Fruit fly (Drosophila melanogaster) whole organism, embryonic: ENCODE results near the gene CG34269.
A peak's percentile ranks its signal among the peaks of the same experiment; 100 is the strongest.

Experiments
- ATbp ChIP-seq: fragments of 200-800 bp; sonication (Bioruptor generic); optimal IDR thresholded peaks from 2 replicates; lab custom pipeline; 2017; ENCODE audit warnings: missing biosample characterization, mild to moderate bottlenecking, missing genetic modification characterization, missing genetic modification reagents
- Blimp-1 ChIP-seq: fragments of 200-800 bp; sonication (Bioruptor generic); optimal IDR thresholded peaks from 3 replicates; lab custom pipeline; 2018; ENCODE audit warnings: missing biosample characterization, missing genetic modification characterization, mild to moderate bottlenecking, moderate library complexity, missing genetic modification reagents
- CG10543 ChIP-seq: fragments of 200-800 bp; sonication (Bioruptor generic); optimal IDR thresholded peaks from 3 replicates; lab custom pipeline; 2017; ENCODE audit warnings: missing biosample characterization, mild to moderate bottlenecking, missing genetic modification characterization, moderate library complexity
- CG10959 ChIP-seq: fragments of 200-800 bp; sonication (Bioruptor generic); IDR thresholded peaks from 2 replicates; pipeline ENCODE4 v1.3.6; 2022; ENCODE audit warnings: missing biosample characterization, missing genetic modification characterization
- CG11695 ChIP-seq: fragments of 200-800 bp; sonication (Bioruptor generic); IDR thresholded peaks from 3 replicates; pipeline ENCODE4 v1.3.6; 2022; ENCODE audit warnings: missing biosample characterization, missing genetic modification characterization
- CG12236 ChIP-seq: fragments of 200-800 bp; sonication (Bioruptor generic); optimal IDR thresholded peaks from 2 replicates; lab custom pipeline; 2016; ENCODE audit warnings: missing biosample characterization, missing genetic modification characterization
- CG12942 ChIP-seq: fragments of 200-800 bp; sonication (Bioruptor generic); optimal IDR thresholded peaks from 3 replicates; lab custom pipeline; 2016; ENCODE audit warnings: missing biosample characterization, missing genetic modification characterization
- CG15011 ChIP-seq: fragments of 200-800 bp; sonication (Bioruptor generic); optimal IDR thresholded peaks from 3 replicates; lab custom pipeline; 2018; ENCODE audit warnings: missing biosample characterization, mild to moderate bottlenecking, missing genetic modification characterization
- CG1603 ChIP-seq: fragments of 200-800 bp; sonication (Bioruptor generic); optimal IDR thresholded peaks from 2 replicates; lab custom pipeline; 2019; ENCODE audit warnings: missing biosample characterization, mild to moderate bottlenecking, missing genetic modification characterization, moderate library complexity
- CG16813 ChIP-seq: fragments of 200-800 bp; sonication (Bioruptor generic); IDR thresholded peaks from 3 replicates; pipeline ENCODE4 v1.3.6; 2022; ENCODE audit warnings: missing biosample characterization, missing genetic modification characterization; ENCODE audit not compliant: partially characterized antibody
- CG17186 ChIP-seq: fragments of 200-800 bp; sonication (Bioruptor generic); optimal IDR thresholded peaks from 3 replicates; lab custom pipeline; 2017; ENCODE audit warnings: missing biosample characterization, missing genetic modification reagents, missing genetic modification characterization
- CG17612 ChIP-seq: fragments of 200-800 bp; sonication (Bioruptor generic); IDR thresholded peaks from 2 replicates; pipeline ENCODE4 v1.3.6; 2022; ENCODE audit warnings: missing biosample characterization, missing genetic modification characterization
- CG18262 ChIP-seq: fragments of 200-800 bp; optimal IDR thresholded peaks from 3 replicates; lab custom pipeline; 2019; ENCODE audit warnings: missing biosample characterization, mild to moderate bottlenecking, missing genetic modification characterization, moderate library complexity
- CG18599 ChIP-seq: fragments of 200-800 bp; sonication (Bioruptor generic); optimal IDR thresholded peaks from 3 replicates; lab custom pipeline; 2017; ENCODE audit warnings: missing biosample characterization, missing genetic modification characterization, mild to moderate bottlenecking, moderate library complexity, missing genetic modification reagents
- CG2120 ChIP-seq: fragments of 200-800 bp; sonication (Bioruptor generic); optimal IDR thresholded peaks from 3 replicates; lab custom pipeline; 2016; ENCODE audit warnings: missing biosample characterization, missing genetic modification characterization
- CG31224 ChIP-seq: fragments of 200-800 bp; sonication (Bioruptor generic); IDR thresholded peaks from 2 replicates; pipeline ENCODE4 v1.3.6; 2022; ENCODE audit warnings: missing biosample characterization, missing genetic modification characterization
- CG5180 ChIP-seq: fragments of 200-800 bp; sonication (Bioruptor generic); optimal IDR thresholded peaks from 3 replicates; lab custom pipeline; 2017; ENCODE audit warnings: missing biosample characterization, missing genetic modification characterization, mild to moderate bottlenecking, moderate library complexity, missing genetic modification reagents
- CG7271 ChIP-seq: fragments of 200-800 bp; sonication (Bioruptor generic); optimal IDR thresholded peaks from 2 replicates; lab custom pipeline; 2018; ENCODE audit warnings: missing biosample characterization, mild to moderate bottlenecking, missing genetic modification characterization, moderate library complexity
- CG7745 ChIP-seq: fragments of 200-800 bp; sonication (Bioruptor generic); optimal IDR thresholded peaks from 2 replicates; lab custom pipeline; 2018; ENCODE audit warnings: missing biosample characterization, mild to moderate bottlenecking, missing genetic modification characterization, moderate library complexity
- CG9797 ChIP-seq: fragments of 200-800 bp; sonication (Bioruptor generic); optimal IDR thresholded peaks from 3 replicates; lab custom pipeline; 2018; ENCODE audit warnings: missing biosample characterization, mild to moderate bottlenecking, missing genetic modification characterization
- CG9817 ChIP-seq: fragments of 200-800 bp; sonication (Bioruptor generic); optimal IDR thresholded peaks from 2 replicates; lab custom pipeline; 2018; ENCODE audit warnings: missing biosample characterization, mild to moderate bottlenecking, missing genetic modification characterization, moderate library complexity
- Dfd ChIP-seq, 2 experiments: fragments of >200 bp; optimal IDR thresholded peaks; 2 replicates each; lab custom pipeline; 2017; ENCODE audit warnings: missing biosample characterization in 2 of 2, missing genetic modification characterization in 2 of 2
- H2.0 ChIP-seq: fragments of 200-800 bp; sonication (Bioruptor generic); IDR thresholded peaks from 2 replicates; pipeline ENCODE4 v1.3.6; 2022; ENCODE audit warnings: missing biosample characterization, missing genetic modification characterization
- HLH3B ChIP-seq: fragments of 200-800 bp; sonication (Bioruptor generic); IDR thresholded peaks from 2 replicates; pipeline ENCODE4 v1.3.6; 2022; ENCODE audit warnings: missing biosample characterization, missing genetic modification characterization
- HmgD ChIP-seq: fragments of 200-800 bp; sonication (Bioruptor generic); optimal IDR thresholded peaks from 3 replicates; lab custom pipeline; 2016; ENCODE audit warnings: missing biosample characterization, missing genetic modification characterization
- MESR4 ChIP-seq: fragments of 200-800 bp; sonication (Bioruptor generic); optimal IDR thresholded peaks from 2 replicates; lab custom pipeline; 2018; ENCODE audit warnings: missing biosample characterization, mild to moderate bottlenecking, missing genetic modification characterization, moderate library complexity
- Nf-YB ChIP-seq: fragments of 200-800 bp; sonication (Bioruptor generic); optimal IDR thresholded peaks from 3 replicates; lab custom pipeline; 2019; ENCODE audit warnings: missing biosample characterization, mild to moderate bottlenecking, missing genetic modification characterization, moderate library complexity
- Ptx1 ChIP-seq: fragments of 200-800 bp; sonication (Bioruptor generic); IDR thresholded peaks from 2 replicates; pipeline ENCODE4 v1.3.6; 2022; ENCODE audit warnings: missing biosample characterization, missing genetic modification characterization
- Ravus ChIP-seq: fragments of 200-800 bp; sonication (Bioruptor generic); IDR thresholded peaks from 2 replicates; pipeline ENCODE4 v1.3.6; 2022; ENCODE audit warnings: missing biosample characterization, missing genetic modification characterization
- Vsx1 ChIP-seq: fragments of 200-800 bp; sonication (Bioruptor generic); optimal IDR thresholded peaks from 2 replicates; lab custom pipeline; 2017; ENCODE audit warnings: missing biosample characterization, mild to moderate bottlenecking, missing genetic modification characterization, missing genetic modification reagents
- amos ChIP-seq: fragments of 200-800 bp; sonication (Bioruptor generic); IDR thresholded peaks from 2 replicates; pipeline ENCODE4 v1.3.6; 2022; ENCODE audit warnings: missing biosample characterization, missing genetic modification characterization; ENCODE audit not compliant: partially characterized antibody
- bab2 ChIP-seq: fragments of 200-800 bp; sonication (Bioruptor generic); optimal IDR thresholded peaks from 2 replicates; lab custom pipeline; 2016; ENCODE audit warnings: missing biosample characterization, missing genetic modification characterization
- bowl ChIP-seq: fragments of 200-800 bp; sonication (Bioruptor generic); IDR thresholded peaks from 2 replicates; pipeline ENCODE4 v1.3.6; 2022; ENCODE audit warnings: missing biosample characterization, missing genetic modification characterization
- cwo ChIP-seq: fragments of 200-800 bp; sonication (Bioruptor generic); optimal IDR thresholded peaks from 3 replicates; lab custom pipeline; 2017; ENCODE audit warnings: missing biosample characterization, missing genetic modification characterization, mild to moderate bottlenecking, moderate library complexity, missing genetic modification reagents
- dimm ChIP-seq: fragments of 200-800 bp; sonication (Bioruptor generic); IDR thresholded peaks from 2 replicates; pipeline ENCODE4 v1.3.6; 2022; ENCODE audit warnings: missing biosample characterization, missing genetic modification characterization
- disco-r ChIP-seq: fragments of 200-800 bp; sonication (Bioruptor generic); optimal IDR thresholded peaks from 2 replicates; lab custom pipeline; 2016; ENCODE audit warnings: missing biosample characterization, missing genetic modification characterization
- dysf ChIP-seq: fragments of 200-800 bp; sonication (Bioruptor generic); IDR thresholded peaks from 3 replicates; pipeline ENCODE4 v1.3.6; 2022; ENCODE audit warnings: missing biosample characterization, missing genetic modification characterization
- en ChIP-seq: fragments of 200-800 bp; sonication (Bioruptor generic); optimal IDR thresholded peaks from 2 replicates; lab custom pipeline; 2016; ENCODE audit warnings: missing biosample characterization, missing genetic modification characterization
- grau ChIP-seq: fragments of 200-800 bp; optimal IDR thresholded peaks from 3 replicates; lab custom pipeline; 2019; ENCODE audit warnings: missing biosample characterization, mild to moderate bottlenecking, missing genetic modification characterization, moderate library complexity
- jing ChIP-seq: fragments of 200-800 bp; sonication (Bioruptor generic); optimal IDR thresholded peaks from 2 replicates; lab custom pipeline; 2018; ENCODE audit warnings: missing biosample characterization, mild to moderate bottlenecking, missing genetic modification characterization
- mirr ChIP-seq: fragments of 200-800 bp; sonication (Bioruptor generic); optimal IDR thresholded peaks from 3 replicates; lab custom pipeline; 2018; ENCODE audit warnings: missing biosample characterization, mild to moderate bottlenecking, missing genetic modification characterization
- nmo ChIP-seq: fragments of 200-800 bp; sonication (Bioruptor generic); optimal IDR thresholded peaks from 2 replicates; lab custom pipeline; 2018; ENCODE audit warnings: missing biosample characterization, mild to moderate bottlenecking, missing genetic modification characterization, moderate library complexity
- org-1 ChIP-seq: fragments of 200-800 bp; sonication (Bioruptor generic); optimal IDR thresholded peaks from 2 replicates; lab custom pipeline; 2017; ENCODE audit warnings: missing biosample characterization, missing genetic modification characterization
- ro ChIP-seq: fragments of 200-800 bp; sonication (Bioruptor generic); IDR thresholded peaks from 2 replicates; pipeline ENCODE4 v1.3.6; 2022; ENCODE audit warnings: missing biosample characterization, missing genetic modification characterization
- row ChIP-seq: fragments of 200-800 bp; sonication (Bioruptor generic); IDR thresholded peaks from 3 replicates; pipeline ENCODE4 v1.3.6; 2022; ENCODE audit warnings: missing biosample characterization, missing genetic modification characterization
- sqz ChIP-seq: fragments of 200-800 bp; sonication (Bioruptor generic); optimal IDR thresholded peaks from 3 replicates; lab custom pipeline; 2018; ENCODE audit warnings: missing biosample characterization, mild to moderate bottlenecking, missing genetic modification characterization
- ttk ChIP-seq: fragments of 200-800 bp; sonication (Bioruptor generic); IDR thresholded peaks from 2 replicates; pipeline ENCODE4 v2.1.2; 2022; ENCODE audit warnings: missing biosample characterization, missing genetic modification characterization
- wek ChIP-seq: fragments of 200-800 bp; sonication (Bioruptor generic); optimal IDR thresholded peaks from 3 replicates; lab custom pipeline; 2018; ENCODE audit warnings: missing biosample characterization, mild to moderate bottlenecking, missing genetic modification characterization, moderate library complexity
- zfh1 ChIP-seq: fragments of 200-800 bp; sonication (Bioruptor generic); IDR thresholded peaks from 3 replicates; pipeline ENCODE4 v1.3.6; 2022; ENCODE audit warnings: missing biosample characterization, missing genetic modification characterization
- zfh2 ChIP-seq: fragments of 200-800 bp; sonication (Bioruptor generic); optimal IDR thresholded peaks from 2 replicates; lab custom pipeline; 2016; ENCODE audit warnings: missing biosample characterization, missing genetic modification characterization

Gene CG34269

DNA sequence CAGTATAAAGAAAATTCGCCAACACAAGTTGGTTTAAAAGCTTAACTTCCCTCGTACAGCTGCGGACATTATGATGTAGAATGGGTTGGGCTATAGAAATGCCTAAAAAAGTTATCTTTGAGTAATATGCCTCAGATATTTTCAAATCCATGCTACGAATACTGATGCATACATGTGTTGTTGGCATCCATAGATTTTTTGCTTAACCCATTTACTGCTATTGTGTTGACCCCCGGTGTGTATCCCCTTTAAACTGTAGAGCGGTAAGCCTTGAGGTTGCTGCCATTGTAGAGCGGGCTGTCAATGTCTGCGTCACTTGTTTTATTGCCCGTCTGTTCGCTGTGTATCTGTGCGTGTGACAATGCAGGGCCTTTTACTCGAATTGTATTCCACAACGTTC is 24.8 kb downstream of the CG34269 start (continued):
- TF ChIP-seq dimm (GFP tag; lab: Robert Waterston, UW), result peak; percentile 52
- no peak for TF ChIP-seq MESR4
- peak; percentile 82 for TF ChIP-seq row (GFP tag; lab: Robert Waterston, UW)
- peak; percentile 80 for TF ChIP-seq CG2120
- TF ChIP-seq CG11695 (GFP tag; lab: Robert Waterston, UW), result peak; percentile 85
- peak; percentile 55; the same call in 1 of the 2 replicates for TF ChIP-seq ttk (GFP tag; lab: Robert Waterston, UW)
- TF ChIP-seq sqz, result no peak
- peak; percentile 45 for TF ChIP-seq HmgD
- TF ChIP-seq en (GFP tag; lab: Kevin White, UChicago), result no peak
- TF ChIP-seq CG7271 (tag; lab: Kevin White, UChicago), result no peak
- peak; percentile 7; the same call in 1 of the 2 replicates for TF ChIP-seq Ravus (GFP tag; lab: Robert Waterston, UW)
- no peak for TF ChIP-seq CG12236
- TF ChIP-seq CG10959, result no peak; the same call in 1 of the 2 replicates
- peak; percentile 82 for TF ChIP-seq Ptx1 (GFP tag; lab: Robert Waterston, UW)
- TF ChIP-seq CG17186, result no peak
- TF ChIP-seq cwo (GFP tag; lab: Kevin White, UChicago), result peak; percentile 75
- no peak for TF ChIP-seq Vsx1 (GFP tag; lab: Kevin White, UChicago)
- peak; percentile 80 for TF ChIP-seq CG18599 (GFP tag; lab: Kevin White, UChicago)
- peak; percentile 51 for TF ChIP-seq jing (GFP tag; lab: Kevin White, UChicago)
- TF ChIP-seq Nf-YB (GFP tag; lab: Kevin White, UChicago), result peak; percentile 18
- TF ChIP-seq bowl (GFP tag; lab: Robert Waterston, UW), result 0 out of 2 replicates have a peak, but pooled peaks have one; percentile 25
- peak; percentile 51 for TF ChIP-seq ATbp
- TF ChIP-seq org-1 (GFP tag; lab: Kevin White, UChicago), result peak; percentile 69
- peak; percentile 9 for TF ChIP-seq CG10543 (GFP tag; lab: Kevin White, UChicago)
- TF ChIP-seq CG17612 (GFP tag; lab: Robert Waterston, UW), result 0 out of 2 replicates have a peak, but pooled peaks have one; percentile 4
- TF ChIP-seq CG12942 (GFP tag; lab: Kevin White, UChicago), result peak; percentile 37
- TF ChIP-seq mirr (GFP tag; lab: Kevin White, UChicago), result peak; percentile 35
- peak; percentile 56 for TF ChIP-seq CG18262 (tag; lab: Kevin White, UChicago)
- TF ChIP-seq nmo (GFP tag; lab: Kevin White, UChicago), result peak; percentile 64
- no peak for TF ChIP-seq CG16813
- TF ChIP-seq CG9817 (tag; lab: Kevin White, UChicago), result peak; percentile 70
- TF ChIP-seq Dfd (GFP tag; optimal IDR thresholded peaks at IDR 0.05; lab: Kevin White, UChicago), result no peak
- no peak for TF ChIP-seq ro (GFP tag; lab: Robert Waterston, UW)
- peak; percentile 63 for TF ChIP-seq bab2 (GFP tag; lab: Kevin White, UChicago)
- TF ChIP-seq CG15011 (GFP tag; lab: Kevin White, UChicago), result peak; percentile 51
- peak; percentile 82 for TF ChIP-seq HLH3B
- no peak for TF ChIP-seq CG7745 (tag; lab: Kevin White, UChicago)
- TF ChIP-seq zfh1 (GFP tag; lab: Robert Waterston, UW), result peak; percentile 72
- peak; percentile 81 for TF ChIP-seq CG1603 (tag; lab: Kevin White, UChicago)
- TF ChIP-seq zfh2 (GFP tag; lab: Kevin White, UChicago), result peak; percentile 67
- TF ChIP-seq disco-r (GFP tag; lab: Kevin White, UChicago), result peak; percentile 11
- TF ChIP-seq Blimp-1 (GFP tag; lab: Kevin White, UChicago), result peak; percentile 70
- TF ChIP-seq CG31224 (GFP tag; lab: Robert Waterston, UW), result peak; percentile 61
- peak; percentile 87 for TF ChIP-seq dysf (GFP tag; lab: Robert Waterston, UW)
- TF ChIP-seq H2.0, result peak; percentile 74
- peak; percentile 71 for TF ChIP-seq grau (tag; lab: Kevin White, UChicago)
- no peak for TF ChIP-seq CG9797 (GFP tag; lab: Kevin White, UChicago)
- TF ChIP-seq CG5180 (GFP tag; lab: Kevin White, UChicago), result no peak
- TF ChIP-seq amos (GFP tag; lab: Robert Waterston, UW), result no peak
- TF ChIP-seq wek, result peak; percentile 35
